Fruit fly (Drosophila melanogaster) whole organism, embryonic: ENCODE results near the gene her.

Experiments
- Antp ChIP-seq: fragments of 200-800 bp; sonication (Bioruptor generic); optimal IDR thresholded peaks from 3 replicates; lab custom pipeline; 2016; ENCODE audit warnings: missing biosample characterization, missing genetic modification characterization
- CG6813 ChIP-seq: fragments of 200-800 bp; sonication (Bioruptor generic); optimal IDR thresholded peaks from 2 replicates; lab custom pipeline; 2017; ENCODE audit warnings: missing biosample characterization, missing genetic modification characterization, mild to moderate bottlenecking, moderate library complexity, missing genetic modification reagents
- CG9817 ChIP-seq: fragments of 200-800 bp; sonication (Bioruptor generic); optimal IDR thresholded peaks from 2 replicates; lab custom pipeline; 2018; ENCODE audit warnings: missing biosample characterization, mild to moderate bottlenecking, missing genetic modification characterization, moderate library complexity
- D ChIP-seq, 2 experiments: fragments of 200-800 bp in 1 of 2; fragments of >200 bp in 1 of 2; sonication (Bioruptor generic) in 1 of 2; optimal IDR thresholded peaks; 2 replicates in 1 of 2; 3 replicates in 1 of 2; lab custom pipeline; 2017; ENCODE audit warnings: mild to moderate bottlenecking in 1 of 2, missing biosample characterization in 1 of 2, missing genetic modification characterization in 1 of 2, missing genetic modification reagents in 1 of 2
- Dad ChIP-seq: fragments of 200-800 bp; sonication (Bioruptor generic); optimal IDR thresholded peaks from 3 replicates; lab custom pipeline; 2016; ENCODE audit warnings: missing biosample characterization, missing genetic modification characterization
- amos ChIP-seq: fragments of 200-800 bp; sonication (Bioruptor generic); IDR thresholded peaks from 2 replicates; pipeline ENCODE4 v1.3.6; 2022; ENCODE audit warnings: missing biosample characterization, missing genetic modification characterization; ENCODE audit not compliant: partially characterized antibody
- aop ChIP-seq: fragments of 200-800 bp; sonication (Bioruptor generic); IDR thresholded peaks from 2 replicates; pipeline ENCODE4 v1.3.6; 2022; ENCODE audit warnings: missing biosample characterization, missing genetic modification characterization
- ems ChIP-seq: fragments of 200-800 bp; sonication (Bioruptor generic); optimal IDR thresholded peaks from 3 replicates; lab custom pipeline; 2016; ENCODE audit warnings: missing biosample characterization, missing genetic modification characterization
- her ChIP-seq: fragments of 200-800 bp; sonication (Bioruptor generic); optimal IDR thresholded peaks from 2 replicates; lab custom pipeline; 2016; ENCODE audit warnings: missing biosample characterization, missing genetic modification characterization

DNA sequence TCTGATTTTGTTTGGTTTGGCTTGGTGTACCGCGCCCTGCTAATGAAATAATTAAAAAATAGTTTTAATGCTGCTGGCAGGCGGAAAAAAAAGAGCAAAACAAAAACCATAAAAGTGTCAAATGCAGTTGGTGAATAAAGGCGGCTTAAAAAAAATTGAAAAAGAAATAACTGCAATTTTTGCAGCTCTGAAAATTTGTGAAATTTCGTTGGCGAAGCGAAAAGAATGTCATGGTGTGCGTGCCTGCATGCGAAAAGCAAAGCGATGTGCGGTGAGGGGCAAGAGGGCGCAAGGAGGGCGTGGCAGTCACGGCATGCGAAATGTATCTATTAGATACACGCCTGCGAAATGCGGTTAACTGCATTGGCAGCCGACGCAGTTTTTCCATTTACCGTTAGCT is 38.6 kb upstream of the her start:
- TF ChIP-seq aop (GFP tag; lab: Robert Waterston, UW) (no peak), Antp (GFP tag; lab: Kevin White, UChicago) (no peak), ems (GFP tag; lab: Kevin White, UChicago) (no peak), CG6813 (GFP tag; lab: Kevin White, UChicago) (no peak), Dad (no peak), her (GFP tag; lab: Kevin White, UChicago) (no peak), D (optimal IDR thresholded peaks at IDR 0.05; lab: Kevin White, UChicago) (no peak), D (GFP tag; optimal IDR thresholded peaks at IDR 0.05; lab: Kevin White, UChicago) (no peak), CG9817 (tag; lab: Kevin White, UChicago) (no peak), amos (GFP tag; lab: Robert Waterston, UW) (no peak)
